Worm (Caenorhabditis elegans): Measurements from ENCODE around the gene C16C10.2.

Gene C16C10.2

ce11 chrIII:4176109-4176596 lies 2.3 kb downstream of the C16C10.2 start, which contains the start of the genes hrde-1 and C16C10.13 (continued):
- no peak for TF ChIP-seq mel-28 (tag; optimal IDR thresholded peaks at IDR 0.05; ENCODE audit: borderline replicate concordance)
- TF ChIP-seq snpc-1.3 (tag; optimal IDR thresholded peaks at IDR 0.05; ENCODE audit: insufficient read depth): peak; percentile 82
- TF ChIP-seq tlf-1 (GFP tag; optimal IDR thresholded peaks at IDR 0.05): peak; percentile 79
- TF ChIP-seq C17E4.6 (GFP tag; IDR thresholded peaks at IDR 0.05): peak; percentile 66; the same call in 1 of the 2 replicates
- no peak for TF ChIP-seq ceh-100 (GFP tag; IDR thresholded peaks at IDR 0.05)
- TF ChIP-seq nhr-120 (GFP tag; IDR thresholded peaks at IDR 0.05): no peak
- peak; percentile 65; the same call in 1 of the 2 replicates for TF ChIP-seq Y95B8A.8 (GFP tag; IDR thresholded peaks at IDR 0.05)
- TF ChIP-seq madf-8 (GFP tag; conservative IDR thresholded peaks at IDR 0.05): peak; percentile 98
- peak; percentile 98 for TF ChIP-seq madf-6 (GFP tag; IDR thresholded peaks at IDR 0.05)
- TF ChIP-seq unc-62 (GFP tag; optimal IDR thresholded peaks at IDR 0.05): no peak
- TF ChIP-seq him-1 (tag; optimal IDR thresholded peaks at IDR 0.05): peak; percentile 51
- no peak for TF ChIP-seq K12H6.12 (tag; optimal IDR thresholded peaks at IDR 0.05)
- TF ChIP-seq B0019.2 (GFP tag; conservative IDR thresholded peaks at IDR 0.05): peak; percentile 82
- no peak for TF ChIP-seq hmg-20 (GFP tag; IDR thresholded peaks at IDR 0.05)
- no peak for TF ChIP-seq somi-1 (GFP tag; optimal IDR thresholded peaks at IDR 0.05)
- peak; percentile 70 for TF ChIP-seq athp-1 (tag; optimal IDR thresholded peaks at IDR 0.05)
- peak; percentile 21 for TF ChIP-seq rpc-1 (optimal IDR thresholded peaks at IDR 0.05)
- no peak for TF ChIP-seq rpc-1 (tag; optimal IDR thresholded peaks at IDR 0.05)

- no peak for TF ChIP-seq zim-3 (tag; optimal IDR thresholded peaks at IDR 0.05)
- TF ChIP-seq dox-1 (GFP tag; IDR thresholded peaks at IDR 0.05): 0 out of 2 replicates have a peak, but pooled peaks have one; percentile 62
- TF ChIP-seq hsf-1 (GFP tag; IDR thresholded peaks at IDR 0.05): peak; percentile 61
- TF ChIP-seq ztf-18 (tag; optimal IDR thresholded peaks at IDR 0.05): no peak
- TF ChIP-seq B0336.3 (GFP tag; IDR thresholded peaks at IDR 0.05): peak; percentile 22; the same call in 1 of the 2 replicates
- no peak for TF ChIP-seq nhr-179 (tag; optimal IDR thresholded peaks at IDR 0.05)
- TF ChIP-seq cebp-1 (GFP tag; IDR thresholded peaks at IDR 0.05): no peak
- peak; percentile 16 for TF ChIP-seq cebp-1 (tag; optimal IDR thresholded peaks at IDR 0.05)
Measured at ce11 chrIII:4175489-4175888, 3.0 kb downstream of the C16C10.2 start.

- TF ChIP-seq sea-2 (GFP tag; IDR thresholded peaks at IDR 0.05): no peak
- TF ChIP-seq Y79H2A.3 (GFP tag; conservative IDR thresholded peaks at IDR 0.05): 0 out of 2 replicates have a peak, but pooled peaks have one; percentile 44
- peak; percentile 69 for TF ChIP-seq ceh-79 (tag; optimal IDR thresholded peaks at IDR 0.05)
- TF ChIP-seq nfya-2 (GFP tag; IDR thresholded peaks at IDR 0.05): peak; percentile 83; the same call in 1 of the 2 replicates
- peak; percentile 42 for TF ChIP-seq chd-7 (tag; optimal IDR thresholded peaks at IDR 0.05)
- peak; percentile 35; the same call in 1 of the 2 replicates for TF ChIP-seq hmg-1.2 (GFP tag; IDR thresholded peaks at IDR 0.05)
- no peak for TF ChIP-seq nfya-1 (tag; optimal IDR thresholded peaks at IDR 0.05; ENCODE audit: borderline replicate concordance, insufficient read depth)
- TF ChIP-seq hlh-26 (GFP tag; conservative IDR thresholded peaks at IDR 0.05): no peak
- TF ChIP-seq lag-1 (GFP tag; IDR thresholded peaks at IDR 0.05): no peak
- TF ChIP-seq snpc-1.3 (tag; optimal IDR thresholded peaks at IDR 0.05; ENCODE audit: insufficient read depth): peak; percentile 77
- TF ChIP-seq Y53G8AR.9 (GFP tag; conservative IDR thresholded peaks at IDR 0.05): peak; percentile 89
- peak; percentile 54 for TF ChIP-seq die-1 (tag; optimal IDR thresholded peaks at IDR 0.05)
- peak; percentile 92 for TF ChIP-seq hrde-1 (tag; optimal IDR thresholded peaks at IDR 0.05; ENCODE audit: borderline replicate concordance)
- peak; percentile 79 for TF ChIP-seq F10E7.11 (tag; optimal IDR thresholded peaks at IDR 0.05)
- peak; percentile 68 for TF ChIP-seq atf-7 (tag; optimal IDR thresholded peaks at IDR 0.05)
- no peak for TF ChIP-seq ZK185.1 (tag; optimal IDR thresholded peaks at IDR 0.05; ENCODE audit: poor library complexity, severe bottlenecking)
- TF ChIP-seq B0336.3 (GFP tag; IDR thresholded peaks at IDR 0.05): peak; percentile 69
- TF ChIP-seq somi-1 (GFP tag; optimal IDR thresholded peaks at IDR 0.05): no peak
- no peak for TF ChIP-seq ets-4 (GFP tag; optimal IDR thresholded peaks at IDR 0.05)
- TF ChIP-seq unc-130 (GFP tag; optimal IDR thresholded peaks at IDR 0.05): peak; percentile 69
- TF ChIP-seq dpff-1 (tag; optimal IDR thresholded peaks at IDR 0.05): peak; percentile 13
- TF ChIP-seq let-526 (GFP tag; IDR thresholded peaks at IDR 0.05): no peak
- TF ChIP-seq lsy-27 (tag; optimal IDR thresholded peaks at IDR 0.05; ENCODE audit: borderline replicate concordance, insufficient read depth): no peak
- no peak for TF ChIP-seq hmg-20 (GFP tag; IDR thresholded peaks at IDR 0.05)
Measured at ce11 chrIII:4172210-4172609, 6.3 kb downstream of the C16C10.2 start.
